Fruit fly (Drosophila melanogaster) whole organism, wandering third instar larva: Measurements from ENCODE around the gene CG14042.

Experiments
- Abd-B ChIP-seq: fragments of >200 bp; optimal IDR thresholded peaks from 2 replicates; lab custom pipeline; 2017; ENCODE audit warnings: missing biosample characterization, missing genetic modification characterization
- CG32264 ChIP-seq: fragments of 200-800 bp; sonication (Bioruptor generic); optimal IDR thresholded peaks from 2 replicates; lab custom pipeline; 2016; ENCODE audit warnings: missing biosample characterization, missing genetic modification characterization
- CG9705 ChIP-seq: fragments of 200-800 bp; sonication (Bioruptor generic); optimal IDR thresholded peaks from 2 replicates; lab custom pipeline; 2018; ENCODE audit warnings: missing biosample characterization, mild to moderate bottlenecking, missing genetic modification characterization
- CrebA ChIP-seq: fragments of 200-800 bp; sonication (Bioruptor generic); optimal IDR thresholded peaks from 2 replicates; lab custom pipeline; 2016; ENCODE audit warnings: missing biosample characterization, mild to moderate bottlenecking, missing genetic modification characterization, borderline replicate concordance
- Dfd ChIP-seq: fragments of >200 bp; optimal IDR thresholded peaks from 2 replicates; lab custom pipeline; 2017; ENCODE audit warnings: missing biosample characterization, missing genetic modification characterization
- Dif ChIP-seq: fragments of 200-275, 200-300 bp; sonication (Bioruptor generic); optimal IDR thresholded peaks from 2 replicates; lab custom pipeline; 2018; ENCODE audit warnings: missing biosample characterization, missing genetic modification characterization; ENCODE audit not compliant: partially characterized antibody
- GATAd ChIP-seq: sonication (Bioruptor generic); optimal IDR thresholded peaks from 2 replicates; lab custom pipeline; 2016; ENCODE audit warnings: missing biosample characterization, missing genetic modification characterization
- HLH106 ChIP-seq: fragments of 200-800 bp; optimal IDR thresholded peaks from 3 replicates; lab custom pipeline; 2019; ENCODE audit warnings: missing biosample characterization, mild to moderate bottlenecking, missing genetic modification characterization, moderate library complexity
- Hnf4 ChIP-seq: fragments of 200-800 bp; sonication (Bioruptor generic); optimal IDR thresholded peaks from 2 replicates; lab custom pipeline; 2016; ENCODE audit warnings: missing biosample characterization, mild to moderate bottlenecking, missing genetic modification characterization
- Hr78 ChIP-seq: fragments of >200 bp; optimal IDR thresholded peaks from 2 replicates; lab custom pipeline; 2017; ENCODE audit warnings: missing biosample characterization, missing genetic modification characterization
- Hr83 ChIP-seq: fragments of 200-300 bp; sonication (Bioruptor generic); optimal IDR thresholded peaks from 2 replicates; lab custom pipeline; 2016; ENCODE audit warnings: missing biosample characterization, mild to moderate bottlenecking, missing genetic modification characterization, moderate library complexity; ENCODE audit not compliant: poor library complexity, severe bottlenecking
- Jra ChIP-seq: sonication (Bioruptor generic); optimal IDR thresholded peaks from 2 replicates; lab custom pipeline; 2016; ENCODE audit warnings: missing biosample characterization, missing genetic modification characterization
- Mio ChIP-seq: sonication (Bioruptor generic); optimal IDR thresholded peaks from 2 replicates; lab custom pipeline; 2016; ENCODE audit warnings: missing biosample characterization, missing genetic modification characterization
- Myc ChIP-seq: fragments of >200 bp; optimal IDR thresholded peaks from 2 replicates; lab custom pipeline; 2017
- N ChIP-seq: fragments of >200 bp; optimal IDR thresholded peaks from 2 replicates; lab custom pipeline; 2018; ENCODE audit warnings: missing biosample characterization, missing external identifiers, missing genetic modification characterization
- OdsH ChIP-seq: fragments of 200-800 bp; sonication (Bioruptor generic); optimal IDR thresholded peaks from 2 replicates; lab custom pipeline; 2016; ENCODE audit warnings: missing biosample characterization, mild to moderate bottlenecking, missing genetic modification characterization
- Rel ChIP-seq, 2 experiments: fragments of 200-800 bp; sonication (Bioruptor generic) in 1 of 2; optimal IDR thresholded peaks; 2 replicates in 1 of 2; 3 replicates in 1 of 2; lab custom pipeline; 2016 to 2019; ENCODE audit warnings: mild to moderate bottlenecking in 2 of 2, missing biosample characterization in 2 of 2, missing genetic modification characterization in 2 of 2, moderate library complexity in 1 of 2
- Sp1 ChIP-seq: fragments of 200-800 bp; sonication (Bioruptor generic); optimal IDR thresholded peaks from 3 replicates; lab custom pipeline; 2019; ENCODE audit warnings: missing biosample characterization, mild to moderate bottlenecking, missing genetic modification characterization, moderate library complexity
- Vsx2 ChIP-seq: fragments of 200-300, 225-300 bp; sonication (Bioruptor generic); optimal IDR thresholded peaks from 2 replicates; lab custom pipeline; 2018; ENCODE audit warnings: missing biosample characterization, missing genetic modification characterization; ENCODE audit not compliant: partially characterized antibody
- br ChIP-seq: fragments of 200-800 bp; sonication (Bioruptor generic); optimal IDR thresholded peaks from 2 replicates; lab custom pipeline; 2016; ENCODE audit warnings: missing biosample characterization, missing genetic modification characterization
- brk ChIP-seq: fragments of 200-800 bp; sonication (Bioruptor generic); optimal IDR thresholded peaks from 2 replicates; lab custom pipeline; 2016; ENCODE audit warnings: missing biosample characterization, mild to moderate bottlenecking, missing genetic modification characterization
- dl ChIP-seq, 2 experiments: fragments of 175-275, 200-275 bp in 1 of 2; fragments of 200-275 bp in 1 of 2; sonication (Bioruptor generic); optimal IDR thresholded peaks; lab custom pipeline; 2018; ENCODE audit warnings: mild to moderate bottlenecking in 2 of 2, missing biosample characterization in 2 of 2, missing genetic modification characterization in 2 of 2, moderate library complexity in 2 of 2; ENCODE audit not compliant: partially characterized antibody in 2 of 2, insufficient read depth in 1 of 2
- dmrt93B ChIP-seq: fragments of 200-800 bp; sonication (Bioruptor generic); optimal IDR thresholded peaks from 2 replicates; lab custom pipeline; 2018; ENCODE audit warnings: missing biosample characterization, mild to moderate bottlenecking, missing genetic modification characterization
- dsf ChIP-seq: sonication (Bioruptor generic); optimal IDR thresholded peaks from 2 replicates; lab custom pipeline; 2016; ENCODE audit warnings: missing biosample characterization, missing genetic modification characterization, borderline replicate concordance
- ey ChIP-seq: fragments of 200-800 bp; sonication (Bioruptor generic); optimal IDR thresholded peaks from 2 replicates; lab custom pipeline; 2016; ENCODE audit warnings: missing biosample characterization, missing genetic modification characterization
- foxo ChIP-seq, 2 experiments: fragments of 200-800 bp; sonication (Bioruptor generic); optimal IDR thresholded peaks; 2 replicates in 1 of 2; 3 replicates in 1 of 2; lab custom pipeline; 2016 to 2017; ENCODE audit warnings: missing biosample characterization in 2 of 2, missing genetic modification characterization in 2 of 2
- fru ChIP-seq: fragments of 200-800 bp; sonication (Bioruptor generic); optimal IDR thresholded peaks from 3 replicates; lab custom pipeline; 2016; ENCODE audit warnings: missing biosample characterization, mild to moderate bottlenecking, missing genetic modification characterization
- h ChIP-seq: fragments of 200-800 bp; sonication (Bioruptor generic); optimal IDR thresholded peaks from 3 replicates; lab custom pipeline; 2016; ENCODE audit warnings: missing biosample characterization, mild to moderate bottlenecking, missing genetic modification characterization
- jim ChIP-seq: fragments of 175-275, 200-325 bp; sonication (Bioruptor generic); optimal IDR thresholded peaks from 2 replicates; lab custom pipeline; 2016; ENCODE audit warnings: missing biosample characterization, mild to moderate bottlenecking, missing genetic modification characterization
- lola ChIP-seq: fragments of >200 bp; optimal IDR thresholded peaks from 2 replicates; lab custom pipeline; 2017; ENCODE audit warnings: missing biosample characterization, missing genetic modification characterization
- pan ChIP-seq: fragments of >200 bp; optimal IDR thresholded peaks from 2 replicates; lab custom pipeline; 2017
- psq ChIP-seq: fragments of 200-800 bp; sonication (Bioruptor generic); optimal IDR thresholded peaks from 3 replicates; lab custom pipeline; 2017; ENCODE audit warnings: missing biosample characterization, mild to moderate bottlenecking, missing genetic modification characterization, moderate library complexity
- rgr ChIP-seq: fragments of 200-800 bp; sonication (Bioruptor generic); optimal IDR thresholded peaks from 3 replicates; lab custom pipeline; 2016; ENCODE audit warnings: missing biosample characterization, mild to moderate bottlenecking, missing genetic modification characterization
- sage ChIP-seq: fragments of 200-800 bp; sonication (Bioruptor generic); optimal IDR thresholded peaks from 2 replicates; lab custom pipeline; 2016; ENCODE audit warnings: missing biosample characterization, mild to moderate bottlenecking, missing genetic modification characterization
- sv ChIP-seq: fragments of 200-800 bp; sonication (Bioruptor generic); optimal IDR thresholded peaks from 3 replicates; lab custom pipeline; 2016; ENCODE audit warnings: missing biosample characterization, missing genetic modification characterization
- tai ChIP-seq: sonication (Bioruptor generic); optimal IDR thresholded peaks from 2 replicates; lab custom pipeline; 2016; ENCODE audit warnings: missing biosample characterization, missing genetic modification characterization
- usp ChIP-seq: fragments of >200 bp; optimal IDR thresholded peaks from 2 replicates; lab custom pipeline; 2017; ENCODE audit warnings: missing biosample characterization, missing genetic modification characterization
- woc ChIP-seq: sonication (Bioruptor generic); optimal IDR thresholded peaks from 2 replicates; lab custom pipeline; 2016; ENCODE audit warnings: missing biosample characterization, mild to moderate bottlenecking, missing genetic modification characterization

The CG14042 gene

dm6 chr2L:4997401-4998259 lies 39.9 kb upstream of the CG14042 start:
- TF ChIP-seq CG32264 (peak; percentile 98), Hr83 (GFP tag; lab: Kevin White, UChicago) (peak; percentile 92), OdsH (peak; percentile 98), br (peak; percentile 99), CG9705 (GFP tag; lab: Kevin White, UChicago) (peak; percentile 96), lola (GFP tag; lab: Kevin White, UChicago) (no peak), dsf (peak; percentile 94), ey (peak; percentile 99), brk (GFP tag; lab: Kevin White, UChicago) (peak; percentile 94), N (peak; percentile 88), Rel (GFP tag; optimal IDR thresholded peaks at IDR 0.05; lab: Kevin White, UChicago) (peak; percentile 95), Rel (tag; optimal IDR thresholded peaks at IDR 0.05; lab: Kevin White, UChicago) (peak; percentile 97), Dif (GFP tag; lab: Kevin White, UChicago) (peak; percentile 94), h (peak; percentile 99), usp (GFP tag; lab: Kevin White, UChicago) (no peak), dmrt93B (peak; percentile 98), tai (GFP tag; lab: Kevin White, UChicago) (peak; percentile 97), GATAd (GFP tag; lab: Kevin White, UChicago) (peak; percentile 94), Hnf4 (GFP tag; lab: Kevin White, UChicago) (peak; percentile 98), Jra (GFP tag; lab: Kevin White, UChicago) (peak; percentile 97), sv (GFP tag; lab: Kevin White, UChicago) (peak; percentile 98), psq (GFP tag; lab: Kevin White, UChicago) (peak; percentile 95), jim (GFP tag; lab: Kevin White, UChicago) (no peak), fru (GFP tag; lab: Kevin White, UChicago) (peak; percentile 100), Sp1 (GFP tag; lab: Kevin White, UChicago) (peak; percentile 98), Hr78 (GFP tag; lab: Kevin White, UChicago) (no peak), Abd-B (GFP tag; lab: Kevin White, UChicago) (no peak), HLH106 (peak; percentile 98), sage (peak; percentile 96), woc (GFP tag; lab: Kevin White, UChicago) (peak; percentile 99), dl (GFP tag; optimal IDR thresholded peaks at IDR 0.05; lab: Kevin White, UChicago; ENCODE audit: insufficient read depth in 1 of 2, partially characterized antibody in 2 of 2) (peak; percentile 80 to 91), Mio (GFP tag; lab: Kevin White, UChicago) (peak; percentile 92), foxo (GFP tag; optimal IDR thresholded peaks at IDR 0.05; lab: Kevin White, UChicago) (peak; percentile 97 to 99), CrebA (GFP tag; lab: Kevin White, UChicago) (peak; percentile 95), pan (lab: Kevin White, UChicago) (no peak), Vsx2 (GFP tag; lab: Kevin White, UChicago) (peak; percentile 69), Dfd (GFP tag; lab: Kevin White, UChicago) (no peak), Myc (peak; percentile 37), rgr (GFP tag; lab: Kevin White, UChicago) (peak; percentile 99)

- TF ChIP-seq CrebA (GFP tag; lab: Kevin White, UChicago) (no peak), jim (GFP tag; lab: Kevin White, UChicago) (no peak), Abd-B (GFP tag; lab: Kevin White, UChicago) (no peak), Myc (no peak), Hr78 (GFP tag; lab: Kevin White, UChicago) (no peak), lola (GFP tag; lab: Kevin White, UChicago) (no peak), foxo (GFP tag; optimal IDR thresholded peaks at IDR 0.05; lab: Kevin White, UChicago) (no peak), OdsH (no peak)
Observed at dm6 chr2L:4998260-4998560, 39.3 kb upstream of the CG14042 start.
